Fruit fly (Drosophila melanogaster) whole organism, embryonic: ENCODE results near the gene CG4074.

Source experiments
- Awh ChIP-seq: fragments of 200-800 bp; sonication (Bioruptor generic); IDR thresholded peaks from 2 replicates; pipeline ENCODE4, ENCODE4 v1.3.6; 2022; ENCODE audit warnings: missing biosample characterization, missing genetic modification characterization
- CG11247 ChIP-seq: fragments of 200-800 bp; sonication (Bioruptor generic); IDR thresholded peaks from 2 replicates; pipeline ENCODE4 v1.3.6; 2022; ENCODE audit warnings: missing biosample characterization, missing genetic modification characterization
- CG12219 ChIP-seq: fragments of 200-800 bp; sonication (Bioruptor generic); optimal IDR thresholded peaks from 3 replicates; lab custom pipeline; 2018; ENCODE audit warnings: missing biosample characterization, mild to moderate bottlenecking, missing genetic modification characterization
- CG13123 ChIP-seq: fragments of 200-800 bp; sonication (Bioruptor generic); optimal IDR thresholded peaks from 2 replicates; lab custom pipeline; 2016; ENCODE audit warnings: missing biosample characterization, missing genetic modification characterization
- CG16779 ChIP-seq: fragments of 200-800 bp; sonication (Bioruptor generic); IDR thresholded peaks from 2 replicates; pipeline ENCODE4 v1.3.6; 2022; ENCODE audit warnings: missing biosample characterization, missing genetic modification characterization
- CG16863 ChIP-seq: fragments of 200-800 bp; sonication (Bioruptor generic); optimal IDR thresholded peaks from 3 replicates; lab custom pipeline; 2016; ENCODE audit warnings: missing biosample characterization, missing genetic modification characterization
- CG30020 ChIP-seq: fragments of 200-800 bp; optimal IDR thresholded peaks from 2 replicates; lab custom pipeline; 2019; ENCODE audit warnings: missing biosample characterization, mild to moderate bottlenecking, missing genetic modification characterization, moderate library complexity
- CG3065 ChIP-seq: fragments of 200-800 bp; sonication (Bioruptor generic); optimal IDR thresholded peaks from 2 replicates; lab custom pipeline; 2016; ENCODE audit warnings: missing biosample characterization, missing genetic modification characterization
- CG31388 ChIP-seq: fragments of 200-800 bp; sonication (Bioruptor generic); optimal IDR thresholded peaks from 2 replicates; lab custom pipeline; 2016; ENCODE audit warnings: missing biosample characterization, missing genetic modification characterization
- CG31441 ChIP-seq: fragments of 200-800 bp; sonication (Bioruptor generic); IDR thresholded peaks from 2 replicates; pipeline ENCODE4 v1.3.6; 2022; ENCODE audit warnings: missing biosample characterization, missing genetic modification characterization
- CG32772 ChIP-seq: fragments of 200-800 bp; sonication (Bioruptor generic); IDR thresholded peaks from 2 replicates; pipeline ENCODE4 v1.3.6; 2022; ENCODE audit warnings: missing biosample characterization, missing genetic modification characterization
- CG3726 ChIP-seq: fragments of 200-800 bp; sonication (Bioruptor generic); IDR thresholded peaks from 3 replicates; pipeline ENCODE4, ENCODE4 v1.3.6; 2022; ENCODE audit warnings: missing biosample characterization, missing genetic modification characterization
- CG3847 ChIP-seq: fragments of 200-800 bp; sonication (Bioruptor generic); IDR thresholded peaks from 2 replicates; pipeline ENCODE4 v1.3.6; 2022; ENCODE audit warnings: missing biosample characterization, missing genetic modification characterization
- CG4328 ChIP-seq: fragments of 200-800 bp; sonication (Bioruptor generic); optimal IDR thresholded peaks from 3 replicates; lab custom pipeline; 2017; ENCODE audit warnings: missing biosample characterization, missing genetic modification reagents, missing genetic modification characterization
- CG4617 ChIP-seq: fragments of 200-800 bp; sonication (Bioruptor generic); optimal IDR thresholded peaks from 3 replicates; lab custom pipeline; 2016; ENCODE audit warnings: missing biosample characterization, missing genetic modification characterization, borderline replicate concordance
- CG6175 ChIP-seq: fragments of 200-800 bp; sonication (Bioruptor generic); IDR thresholded peaks from 3 replicates; pipeline ENCODE4 v1.3.6; 2022; ENCODE audit warnings: missing biosample characterization, missing genetic modification characterization
- CG6813 ChIP-seq: fragments of 200-800 bp; sonication (Bioruptor generic); optimal IDR thresholded peaks from 2 replicates; lab custom pipeline; 2017; ENCODE audit warnings: missing biosample characterization, missing genetic modification characterization, mild to moderate bottlenecking, moderate library complexity, missing genetic modification reagents
- CG7357 ChIP-seq: fragments of 200-800 bp; sonication (Bioruptor generic); IDR thresholded peaks from 3 replicates; pipeline ENCODE4 v1.3.6; 2022; ENCODE audit warnings: missing biosample characterization, missing genetic modification characterization
- CkIIα-i1 ChIP-seq: fragments of 200-800 bp; sonication (Bioruptor generic); IDR thresholded peaks from 2 replicates; pipeline ENCODE4 v1.3.6; 2022; ENCODE audit warnings: missing biosample characterization, missing genetic modification characterization
- D19A ChIP-seq: fragments of 200-800 bp; optimal IDR thresholded peaks from 3 replicates; lab custom pipeline; 2019; ENCODE audit warnings: missing biosample characterization, mild to moderate bottlenecking, missing genetic modification characterization, moderate library complexity
- Drgx ChIP-seq: fragments of 200-800 bp; sonication (Bioruptor generic); IDR thresholded peaks from 2 replicates; pipeline ENCODE4 v1.3.6; 2022; ENCODE audit warnings: missing biosample characterization, missing genetic modification characterization
- Med ChIP-seq: fragments of 200-800 bp; sonication (Bioruptor generic); peaks from one replicate; lab custom pipeline; 2016; ENCODE audit warnings: missing biosample characterization, missing genetic modification characterization, mild to moderate bottlenecking, inconsistent platforms, moderate library complexity
- Nf-YA ChIP-seq: fragments of 200-800 bp; sonication (Bioruptor generic); IDR thresholded peaks from 2 replicates; pipeline ENCODE4 v1.3.6; 2022; ENCODE audit warnings: missing biosample characterization, missing genetic modification characterization
- Rfx ChIP-seq: fragments of 200-800 bp; sonication (Bioruptor generic); IDR thresholded peaks from 2 replicates; pipeline ENCODE4 v1.3.6; 2022; ENCODE audit warnings: missing biosample characterization, missing genetic modification characterization
- btn ChIP-seq: fragments of 200-800 bp; sonication (Bioruptor generic); optimal IDR thresholded peaks from 2 replicates; lab custom pipeline; 2016; ENCODE audit warnings: missing biosample characterization, missing genetic modification characterization
- crol ChIP-seq: fragments of 200-800 bp; sonication (Bioruptor generic); IDR thresholded peaks from 2 replicates; pipeline ENCODE4 v1.3.6; 2022; ENCODE audit warnings: missing biosample characterization, missing genetic modification characterization
- dmrt99B ChIP-seq: fragments of 200-800 bp; sonication (Bioruptor generic); optimal IDR thresholded peaks from 2 replicates; lab custom pipeline; 2018; ENCODE audit warnings: missing biosample characterization, mild to moderate bottlenecking, missing genetic modification characterization, moderate library complexity
- esg ChIP-seq: fragments of 200-800 bp; sonication (Bioruptor generic); conservative IDR thresholded peaks from 2 replicates; pipeline ENCODE4 v1.3.6; 2022; ENCODE audit warnings: missing biosample characterization, missing genetic modification characterization
- eve ChIP-seq, 2 experiments: fragments of >200 bp; optimal IDR thresholded peaks; 2 replicates each; lab custom pipeline; 2017; ENCODE audit warnings: missing biosample characterization in 2 of 2, missing genetic modification characterization in 2 of 2
- fd3F ChIP-seq: fragments of 200-800 bp; sonication (Bioruptor generic); optimal IDR thresholded peaks from 2 replicates; lab custom pipeline; 2018; ENCODE audit warnings: missing biosample characterization, mild to moderate bottlenecking, missing genetic modification characterization, moderate library complexity
- ftz-f1 ChIP-seq: fragments of 200-800 bp; sonication (Bioruptor generic); optimal IDR thresholded peaks from 2 replicates; lab custom pipeline; 2016; ENCODE audit warnings: missing biosample characterization, missing genetic modification characterization
- gt ChIP-seq: fragments of 200-800 bp; sonication (Bioruptor generic); IDR thresholded peaks from 2 replicates; pipeline ENCODE4 v1.3.6; 2022; ENCODE audit warnings: missing biosample characterization, missing genetic modification characterization
- hb ChIP-seq: fragments of 200-800 bp; sonication (Bioruptor generic); IDR thresholded peaks from 3 replicates; pipeline ENCODE4 v1.3.6; 2022; ENCODE audit warnings: missing biosample characterization, missing genetic modification characterization; ENCODE audit not compliant: partially characterized antibody
- lmd ChIP-seq: fragments of 200-800 bp; sonication (Bioruptor generic); IDR thresholded peaks from 2 replicates; pipeline ENCODE4 v1.3.6; 2022; ENCODE audit warnings: missing biosample characterization, missing genetic modification characterization
- mam ChIP-seq: fragments of 200-800 bp; sonication (Bioruptor generic); optimal IDR thresholded peaks from 3 replicates; lab custom pipeline; 2016; ENCODE audit warnings: missing biosample characterization, missing genetic modification characterization
- mirr ChIP-seq: fragments of 200-800 bp; sonication (Bioruptor generic); optimal IDR thresholded peaks from 3 replicates; lab custom pipeline; 2018; ENCODE audit warnings: missing biosample characterization, mild to moderate bottlenecking, missing genetic modification characterization
- pan ChIP-seq, 4 experiments: fragments of >200 bp in 3 of 4; fragments of 200-800 bp in 1 of 4; sonication (Bioruptor generic) in 1 of 4; optimal IDR thresholded peaks in 3 of 4; IDR thresholded peaks in 1 of 4; 2 replicates each; pipeline versions ENCODE4 v1.3.6 to Lab custom; 2017 to 2022; ENCODE audit warnings: missing biosample characterization in 2 of 4, missing genetic modification characterization in 2 of 4, mixed read lengths in 1 of 4
- pzg ChIP-seq: fragments of 200-800 bp; sonication (Bioruptor generic); optimal IDR thresholded peaks from 3 replicates; lab custom pipeline; 2018; ENCODE audit warnings: missing biosample characterization, mild to moderate bottlenecking, missing genetic modification characterization, moderate library complexity
- row ChIP-seq: fragments of 200-800 bp; sonication (Bioruptor generic); IDR thresholded peaks from 3 replicates; pipeline ENCODE4 v1.3.6; 2022; ENCODE audit warnings: missing biosample characterization, missing genetic modification characterization
- run ChIP-seq: fragments of 200-800 bp; sonication (Bioruptor generic); optimal IDR thresholded peaks from 3 replicates; lab custom pipeline; 2018; ENCODE audit warnings: missing biosample characterization, mild to moderate bottlenecking, missing genetic modification characterization
- shn ChIP-seq: fragments of 200-800 bp; sonication (Bioruptor generic); optimal IDR thresholded peaks from 3 replicates; lab custom pipeline; 2016; ENCODE audit warnings: missing biosample characterization, missing genetic modification characterization
- slbo ChIP-seq: fragments of 200-800 bp; sonication (Bioruptor generic); IDR thresholded peaks from 2 replicates; pipeline ENCODE4 v1.3.6; 2022; ENCODE audit warnings: missing biosample characterization, missing genetic modification characterization
- tgo ChIP-seq: fragments of 200-800 bp; sonication (Bioruptor generic); IDR thresholded peaks from 3 replicates; pipeline ENCODE4 v1.3.6; 2022; ENCODE audit warnings: missing biosample characterization, missing genetic modification characterization
- twi ChIP-seq: fragments of 200-800 bp; optimal IDR thresholded peaks from 2 replicates; lab custom pipeline; 2019; ENCODE audit warnings: missing biosample characterization, mild to moderate bottlenecking, missing genetic modification characterization, moderate library complexity
- usp ChIP-seq: fragments of >200 bp; optimal IDR thresholded peaks from 2 replicates; lab custom pipeline; 2017; ENCODE audit warnings: missing biosample characterization, missing genetic modification characterization
- zen2 ChIP-seq: fragments of 200-800 bp; sonication (Bioruptor generic); IDR thresholded peaks from 3 replicates; pipeline ENCODE4 v1.3.6; 2022; ENCODE audit warnings: missing biosample characterization, missing genetic modification characterization; ENCODE audit not compliant: partially characterized antibody

CG4074 gene

DNA sequence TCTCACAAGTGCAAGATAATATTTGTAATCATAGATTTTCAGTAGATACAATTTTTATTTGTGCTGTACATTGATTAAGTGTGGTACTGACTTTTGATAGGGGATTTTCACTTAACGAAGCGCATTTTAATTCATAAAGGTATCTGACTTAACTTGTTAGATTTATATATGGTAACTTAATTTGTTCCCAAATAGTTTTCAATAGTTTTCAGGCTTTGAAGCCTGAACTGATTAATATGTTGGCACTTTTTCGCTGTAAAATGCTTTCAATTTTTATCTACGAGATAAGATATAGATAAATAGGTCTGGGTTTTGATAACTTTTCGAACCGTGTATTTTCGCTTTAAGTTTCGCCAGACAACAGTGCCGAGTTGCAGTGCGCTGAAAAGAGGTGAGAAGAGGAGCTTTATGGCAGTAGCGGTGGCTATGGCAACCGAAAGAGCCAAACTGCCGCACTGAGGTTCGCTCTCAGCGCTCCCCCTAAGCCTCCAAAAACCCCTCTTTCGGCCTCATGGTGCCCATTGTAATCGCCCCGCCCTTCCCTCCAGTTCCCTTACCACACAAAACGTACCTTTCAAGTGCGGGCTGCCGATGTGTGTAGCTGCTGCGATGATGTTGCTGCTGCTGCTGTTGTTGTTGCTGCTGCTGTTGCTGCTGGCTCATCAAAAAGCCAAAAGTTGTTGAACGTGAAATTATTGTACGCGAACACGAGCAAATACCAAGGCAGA, 35.6 kb downstream of the CG4074 start (continued):
- TF ChIP-seq run (tag; lab: Kevin White, UChicago) (no peak), dmrt99B (tag; lab: Kevin White, UChicago) (no peak), pan (optimal IDR thresholded peaks at IDR 0.05; lab: Kevin White, UChicago) (no peak), pan (GFP tag; optimal IDR thresholded peaks at IDR 0.05 in 1 of 2, IDR thresholded peaks at IDR 0.05 in 1 of 2) (peak in 1 of 2 experiments; percentile 40), esg (GFP tag; lab: Robert Waterston, UW) (no peak), mirr (GFP tag; lab: Kevin White, UChicago) (peak; percentile 41), CG32772 (GFP tag; lab: Robert Waterston, UW) (no peak)

DNA sequence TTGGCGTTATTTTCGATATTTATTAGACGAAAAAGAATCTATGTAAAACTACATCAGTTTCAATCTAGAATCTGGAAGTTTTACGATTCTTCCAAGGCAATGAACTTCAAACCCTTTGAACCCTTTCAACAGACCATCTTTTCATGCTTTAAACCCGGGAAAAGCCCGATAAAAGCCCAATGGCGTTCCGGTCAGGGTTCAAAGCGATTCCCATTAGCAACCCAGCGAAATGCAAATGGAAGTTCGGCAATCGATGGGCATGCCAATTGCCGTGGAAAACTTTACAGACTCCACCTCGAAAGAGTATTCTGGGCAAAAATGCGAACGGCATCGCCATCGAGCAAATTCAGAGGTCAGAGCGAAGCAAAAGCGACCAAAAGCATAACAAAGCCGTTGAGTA, 36.8 kb downstream of the CG4074 start:
- TF ChIP-seq zen2 (GFP tag; lab: Robert Waterston, UW) = no peak
- TF ChIP-seq Nf-YA (GFP tag; lab: Robert Waterston, UW) = no peak
- peak; percentile 31; the same call in 2 of the 3 replicates for TF ChIP-seq row (GFP tag; lab: Robert Waterston, UW)
- TF ChIP-seq ftz-f1 (GFP tag; lab: Kevin White, UChicago) = no peak
- no peak for TF ChIP-seq CG3726
- no peak for TF ChIP-seq CG16779
- no peak for TF ChIP-seq CG31388 (GFP tag; lab: Kevin White, UChicago)
- TF ChIP-seq CG12219 (GFP tag; lab: Kevin White, UChicago) = no peak
- TF ChIP-seq Med (GFP tag; lab: Kevin White, UChicago) = peak; percentile 59
- 0 out of 2 replicates have a peak, but pooled peaks have one; percentile 22 for TF ChIP-seq Rfx (GFP tag; lab: Robert Waterston, UW)
- no peak for TF ChIP-seq CG16863 (GFP tag; lab: Kevin White, UChicago)
- TF ChIP-seq CG7357 (GFP tag; lab: Robert Waterston, UW) = no peak
- TF ChIP-seq esg (GFP tag; lab: Robert Waterston, UW) = no peak
- no peak for TF ChIP-seq CkIIα-i1 (GFP tag; lab: Robert Waterston, UW)
- 0 out of 2 replicates have a peak, but pooled peaks have one; percentile 19 for TF ChIP-seq lmd (GFP tag; lab: Robert Waterston, UW)
- no peak for TF ChIP-seq pzg (GFP tag; lab: Kevin White, UChicago)
- 0 out of 2 replicates have a peak, but pooled peaks have one; percentile 33 for TF ChIP-seq Awh (GFP tag; lab: Robert Waterston, UW)
- TF ChIP-seq CG6175 (GFP tag; lab: Robert Waterston, UW) = 0 out of 3 replicates have a peak, but pooled peaks have one; percentile 15
- no peak for TF ChIP-seq tgo (GFP tag; lab: Robert Waterston, UW)
- peak; percentile 6 for TF ChIP-seq fd3F
- TF ChIP-seq CG3065 = no peak
- no peak for TF ChIP-seq mam (GFP tag; lab: Kevin White, UChicago)
- no peak for TF ChIP-seq CG4328
- no peak for TF ChIP-seq crol
- no peak for TF ChIP-seq CG31441
- no peak for TF ChIP-seq CG3847 (GFP tag; lab: Robert Waterston, UW)
- no peak for TF ChIP-seq eve (GFP tag; optimal IDR thresholded peaks at IDR 0.05; lab: Kevin White, UChicago)
- peak; percentile 32; the same call in 1 of the 2 replicates for TF ChIP-seq slbo (GFP tag; lab: Robert Waterston, UW)
- TF ChIP-seq hb = no peak
- TF ChIP-seq CG6813 (GFP tag; lab: Kevin White, UChicago) = no peak
- TF ChIP-seq CG13123 (GFP tag; lab: Kevin White, UChicago) = no peak
- peak; percentile 2 for TF ChIP-seq D19A
- no peak for TF ChIP-seq Drgx (GFP tag; lab: Robert Waterston, UW)
- no peak for TF ChIP-seq gt (GFP tag; lab: Robert Waterston, UW)
- no peak for TF ChIP-seq usp (GFP tag; lab: Kevin White, UChicago)
- TF ChIP-seq shn (GFP tag; lab: Kevin White, UChicago) = no peak
- TF ChIP-seq btn (GFP tag; lab: Kevin White, UChicago) = no peak
- no peak for TF ChIP-seq CG30020
- TF ChIP-seq CG4617 (GFP tag; lab: Kevin White, UChicago) = no peak
- no peak for TF ChIP-seq twi
- TF ChIP-seq CG11247 (GFP tag; lab: Robert Waterston, UW) = 0 out of 2 replicates have a peak, but pooled peaks have one; percentile 18
